Fruit fly (Drosophila melanogaster) whole organism, embryonic: ENCODE results near the gene Nulp1.

Experiments
- Adf1 ChIP-seq: fragments of 200-800 bp; sonication (Bioruptor generic); IDR thresholded peaks from 2 replicates; pipeline ENCODE4 v1.3.6; 2022; ENCODE audit warnings: missing biosample characterization, missing genetic modification characterization
- CG13287 ChIP-seq: fragments of 200-800 bp; sonication (Bioruptor generic); IDR thresholded peaks from 2 replicates; pipeline ENCODE4 v1.3.6; 2022; ENCODE audit warnings: missing biosample characterization, missing genetic modification characterization; ENCODE audit not compliant: partially characterized antibody
- CG14965 ChIP-seq: fragments of 200-800 bp; sonication (Bioruptor generic); optimal IDR thresholded peaks from 2 replicates; lab custom pipeline; 2016; ENCODE audit warnings: missing biosample characterization, missing genetic modification characterization, borderline replicate concordance
- CG1602 ChIP-seq: fragments of 200-800 bp; sonication (Bioruptor generic); optimal IDR thresholded peaks from 3 replicates; lab custom pipeline; 2016; ENCODE audit warnings: missing biosample characterization, missing genetic modification characterization
- CG16815 ChIP-seq: fragments of 200-800 bp; sonication (Bioruptor generic); optimal IDR thresholded peaks from 3 replicates; lab custom pipeline; 2017; ENCODE audit warnings: missing biosample characterization, mild to moderate bottlenecking, missing genetic modification characterization
- CG17328 ChIP-seq: fragments of 200-800 bp; sonication (Bioruptor generic); IDR thresholded peaks from 2 replicates; pipeline ENCODE4 v1.3.6; 2022; ENCODE audit warnings: missing biosample characterization, missing genetic modification characterization
- CG17361 ChIP-seq: fragments of 200-800 bp; sonication (Bioruptor generic); IDR thresholded peaks from 3 replicates; pipeline ENCODE4 v1.3.6; 2022; ENCODE audit warnings: missing biosample characterization, missing genetic modification characterization
- CG31224 ChIP-seq: fragments of 200-800 bp; sonication (Bioruptor generic); IDR thresholded peaks from 2 replicates; pipeline ENCODE4 v1.3.6; 2022; ENCODE audit warnings: missing biosample characterization, missing genetic modification characterization
- CG32772 ChIP-seq: fragments of 200-800 bp; sonication (Bioruptor generic); IDR thresholded peaks from 2 replicates; pipeline ENCODE4 v1.3.6; 2022; ENCODE audit warnings: missing biosample characterization, missing genetic modification characterization
- CG3407 ChIP-seq: fragments of 200-800 bp; sonication (Bioruptor generic); optimal IDR thresholded peaks from 2 replicates; lab custom pipeline; 2018; ENCODE audit warnings: missing biosample characterization, mild to moderate bottlenecking, missing genetic modification characterization
- CG42726 ChIP-seq: fragments of 200-800 bp; sonication (Bioruptor generic); IDR thresholded peaks from 2 replicates; pipeline ENCODE4 v1.3.6; 2022; ENCODE audit warnings: missing biosample characterization, missing genetic modification characterization; ENCODE audit not compliant: partially characterized antibody
- CG4617 ChIP-seq: fragments of 200-800 bp; sonication (Bioruptor generic); optimal IDR thresholded peaks from 3 replicates; lab custom pipeline; 2016; ENCODE audit warnings: missing biosample characterization, missing genetic modification characterization, borderline replicate concordance
- CG5953 ChIP-seq: fragments of 200-800 bp; sonication (Bioruptor generic); IDR thresholded peaks from 2 replicates; pipeline ENCODE4 v1.3.6; 2022; ENCODE audit warnings: missing biosample characterization, missing genetic modification characterization
- CG7745 ChIP-seq: fragments of 200-800 bp; sonication (Bioruptor generic); optimal IDR thresholded peaks from 2 replicates; lab custom pipeline; 2018; ENCODE audit warnings: missing biosample characterization, mild to moderate bottlenecking, missing genetic modification characterization, moderate library complexity
- CG7987 ChIP-seq: fragments of 200-800 bp; sonication (Bioruptor generic); optimal IDR thresholded peaks from 2 replicates; lab custom pipeline; 2018; ENCODE audit warnings: missing biosample characterization, mild to moderate bottlenecking, missing genetic modification characterization, moderate library complexity
- CG8478 ChIP-seq: fragments of >200 bp; optimal IDR thresholded peaks from 2 replicates; lab custom pipeline; 2018
- Dbx ChIP-seq: fragments of 200-800 bp; sonication (Bioruptor generic); IDR thresholded peaks from 3 replicates; pipeline ENCODE4 v1.3.6; 2022; ENCODE audit warnings: missing biosample characterization, missing genetic modification characterization
- Dek ChIP-seq: fragments of 200-800 bp; sonication (Bioruptor generic); optimal IDR thresholded peaks from 3 replicates; lab custom pipeline; 2019; ENCODE audit warnings: missing biosample characterization, mild to moderate bottlenecking, missing genetic modification characterization, moderate library complexity
- Drgx ChIP-seq: fragments of 200-800 bp; sonication (Bioruptor generic); IDR thresholded peaks from 2 replicates; pipeline ENCODE4 v1.3.6; 2022; ENCODE audit warnings: missing biosample characterization, missing genetic modification characterization
- Fer2 ChIP-seq: fragments of 200-800 bp; sonication (Bioruptor generic); optimal IDR thresholded peaks from 2 replicates; lab custom pipeline; 2018; ENCODE audit warnings: missing biosample characterization, mild to moderate bottlenecking, missing genetic modification characterization, moderate library complexity
- Gug ChIP-seq: fragments of 200-800 bp; sonication (Bioruptor generic); IDR thresholded peaks from 4 replicates; pipeline ENCODE4 v1.3.6; 2022; ENCODE audit warnings: missing biosample characterization, missing genetic modification characterization
- H15 ChIP-seq: fragments of 200-800 bp; sonication (Bioruptor generic); IDR thresholded peaks from 3 replicates; pipeline ENCODE4 v1.3.6; 2022; ENCODE audit warnings: missing biosample characterization, missing genetic modification characterization
- HLH4C ChIP-seq: fragments of 200-800 bp; sonication (Bioruptor generic); IDR thresholded peaks from 3 replicates; pipeline ENCODE4 v1.3.6; 2022; ENCODE audit warnings: missing biosample characterization, missing genetic modification characterization; ENCODE audit not compliant: partially characterized antibody
- HLH54F ChIP-seq: fragments of 200-800 bp; sonication (Bioruptor generic); optimal IDR thresholded peaks from 3 replicates; lab custom pipeline; 2016; ENCODE audit warnings: missing biosample characterization, missing genetic modification characterization
- Hr78 ChIP-seq, 2 experiments: fragments of 200-800 bp in 1 of 2; fragments of >200 bp in 1 of 2; sonication (Bioruptor generic) in 1 of 2; optimal IDR thresholded peaks; 2 replicates each; lab custom pipeline; 2017 to 2019; ENCODE audit warnings: missing biosample characterization in 2 of 2, missing genetic modification characterization in 2 of 2, mild to moderate bottlenecking in 1 of 2, moderate library complexity in 1 of 2
- Hsf ChIP-seq: fragments of 200-800 bp; sonication (Bioruptor generic); optimal IDR thresholded peaks from 3 replicates; lab custom pipeline; 2016; ENCODE audit warnings: missing biosample characterization, missing genetic modification characterization
- Med ChIP-seq: fragments of 200-800 bp; sonication (Bioruptor generic); peaks from one replicate; lab custom pipeline; 2016; ENCODE audit warnings: missing biosample characterization, missing genetic modification characterization, mild to moderate bottlenecking, inconsistent platforms, moderate library complexity
- Pdp1 ChIP-seq, 2 experiments: fragments of 200-800 bp; sonication (Bioruptor generic); optimal IDR thresholded peaks; 3 replicates each; lab custom pipeline; 2016; ENCODE audit warnings: missing biosample characterization in 2 of 2, missing genetic modification characterization in 2 of 2, mild to moderate bottlenecking in 1 of 2, moderate library complexity in 1 of 2
- Spps ChIP-seq: fragments of 200-800 bp; sonication (Bioruptor generic); optimal IDR thresholded peaks from 2 replicates; lab custom pipeline; 2018; ENCODE audit warnings: missing biosample characterization, mild to moderate bottlenecking, missing genetic modification characterization
- Sry-δ ChIP-seq: fragments of 200-800 bp; sonication (Bioruptor generic); optimal IDR thresholded peaks from 2 replicates; lab custom pipeline; 2016; ENCODE audit warnings: missing biosample characterization, missing genetic modification characterization
- Stat92E ChIP-seq, 3 experiments: fragments of >200 bp in 2 of 3; fragments of 200-800 bp in 1 of 3; sonication (Bioruptor generic) in 1 of 3; optimal IDR thresholded peaks; 2 replicates each; lab custom pipeline; 2017 to 2019; ENCODE audit warnings: missing biosample characterization in 3 of 3, missing genetic modification characterization in 3 of 3, mild to moderate bottlenecking in 1 of 3, moderate library complexity in 1 of 3
- YL-1 ChIP-seq: fragments of 200-800 bp; sonication (Bioruptor generic); optimal IDR thresholded peaks from 3 replicates; lab custom pipeline; 2017; ENCODE audit warnings: missing biosample characterization, mild to moderate bottlenecking, missing genetic modification characterization
- btn ChIP-seq: fragments of 200-800 bp; sonication (Bioruptor generic); optimal IDR thresholded peaks from 2 replicates; lab custom pipeline; 2016; ENCODE audit warnings: missing biosample characterization, missing genetic modification characterization
- cad ChIP-seq: fragments of >200 bp; optimal IDR thresholded peaks from 2 replicates; lab custom pipeline; 2017; ENCODE audit warnings: missing biosample characterization, missing genetic modification characterization
- chinmo ChIP-seq: fragments of 200-800 bp; sonication (Bioruptor generic); IDR thresholded peaks from 4 replicates; pipeline ENCODE4 v1.3.6; 2022; ENCODE audit warnings: missing biosample characterization, missing genetic modification characterization; ENCODE audit not compliant: partially characterized antibody
- dimm ChIP-seq: fragments of 200-800 bp; sonication (Bioruptor generic); IDR thresholded peaks from 2 replicates; pipeline ENCODE4 v1.3.6; 2022; ENCODE audit warnings: missing biosample characterization, missing genetic modification characterization
- fd64A ChIP-seq: fragments of 200-800 bp; sonication (Bioruptor generic); optimal IDR thresholded peaks from 3 replicates; lab custom pipeline; 2018; ENCODE audit warnings: missing biosample characterization, mild to moderate bottlenecking, missing genetic modification characterization
- gt ChIP-seq: fragments of 200-800 bp; sonication (Bioruptor generic); IDR thresholded peaks from 2 replicates; pipeline ENCODE4 v1.3.6; 2022; ENCODE audit warnings: missing biosample characterization, missing genetic modification characterization
- klu ChIP-seq: fragments of 200-800 bp; sonication (Bioruptor generic); IDR thresholded peaks from 2 replicates; pipeline ENCODE4 v1.3.6; 2022; ENCODE audit warnings: missing biosample characterization, missing genetic modification characterization
- onecut ChIP-seq: fragments of 200-800 bp; sonication (Bioruptor generic); IDR thresholded peaks from 2 replicates; pipeline ENCODE4 v1.3.6; 2022; ENCODE audit warnings: missing biosample characterization, missing genetic modification characterization
- p53 ChIP-seq: fragments of 200-800 bp; sonication (Bioruptor generic); optimal IDR thresholded peaks from 2 replicates; lab custom pipeline; 2016; ENCODE audit warnings: missing biosample characterization, missing genetic modification characterization
- pb ChIP-seq: fragments of 200-800 bp; sonication (Bioruptor generic); optimal IDR thresholded peaks from 3 replicates; lab custom pipeline; 2016; ENCODE audit warnings: missing biosample characterization, missing genetic modification characterization
- pita ChIP-seq: fragments of 200-800 bp; sonication (Bioruptor generic); optimal IDR thresholded peaks from 2 replicates; lab custom pipeline; 2017; ENCODE audit warnings: missing biosample characterization, mild to moderate bottlenecking, missing genetic modification characterization
- pzg ChIP-seq: fragments of 200-800 bp; sonication (Bioruptor generic); optimal IDR thresholded peaks from 3 replicates; lab custom pipeline; 2018; ENCODE audit warnings: missing biosample characterization, mild to moderate bottlenecking, missing genetic modification characterization, moderate library complexity
- ro ChIP-seq: fragments of 200-800 bp; sonication (Bioruptor generic); IDR thresholded peaks from 2 replicates; pipeline ENCODE4 v1.3.6; 2022; ENCODE audit warnings: missing biosample characterization, missing genetic modification characterization
- sima ChIP-seq: fragments of 200-800 bp; sonication (Bioruptor generic); optimal IDR thresholded peaks from 2 replicates; lab custom pipeline; 2016; ENCODE audit warnings: missing biosample characterization, missing genetic modification characterization
- tio ChIP-seq: fragments of 200-800 bp; sonication (Bioruptor generic); optimal IDR thresholded peaks from 2 replicates; lab custom pipeline; 2017; ENCODE audit warnings: missing biosample characterization, missing genetic modification characterization, inconsistent platforms
- wek ChIP-seq: fragments of 200-800 bp; sonication (Bioruptor generic); optimal IDR thresholded peaks from 3 replicates; lab custom pipeline; 2018; ENCODE audit warnings: missing biosample characterization, mild to moderate bottlenecking, missing genetic modification characterization, moderate library complexity
- wor ChIP-seq: fragments of 200-800 bp; sonication (Bioruptor generic); IDR thresholded peaks from 2 replicates; pipeline ENCODE4 v1.3.6; 2022; ENCODE audit warnings: missing biosample characterization, missing genetic modification characterization

The Nulp1 gene

DNA sequence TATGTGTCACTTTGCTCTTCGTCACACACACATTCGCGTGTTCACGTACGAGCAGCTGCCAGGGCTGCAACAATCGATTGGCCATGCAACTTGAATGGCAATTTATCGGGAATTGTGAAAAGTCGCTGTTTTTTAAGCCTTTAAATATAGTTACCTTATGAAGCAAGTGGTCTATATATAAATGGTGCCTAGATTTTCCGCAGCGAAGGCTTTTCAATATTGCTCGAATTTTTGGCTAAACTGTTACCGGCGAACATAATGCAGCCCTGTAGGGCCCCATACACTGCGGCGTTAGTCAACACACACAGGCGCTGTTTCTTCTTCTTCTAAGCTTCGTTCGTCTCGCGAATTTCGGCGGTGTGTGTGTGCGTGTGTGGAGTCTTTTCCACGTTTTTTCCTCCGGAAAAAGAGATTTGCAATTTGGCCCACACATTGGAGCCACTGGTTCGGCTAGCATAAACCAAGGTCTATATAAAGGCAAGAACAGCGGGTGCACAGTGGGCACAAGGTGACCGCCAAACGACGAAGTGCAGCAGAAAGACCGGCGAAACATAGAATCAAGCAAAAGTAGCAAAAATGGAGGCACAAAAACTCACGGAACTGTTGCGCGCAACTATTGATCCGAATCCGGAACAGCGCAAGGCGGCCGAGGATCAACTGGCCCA, 5.8 kb downstream of the Nulp1 start, which contains the start of the genes Arp3 and msk (continued):
- TF ChIP-seq CG17361 (GFP tag; lab: Robert Waterston, UW) (peak; percentile 74), tio (no peak), Dbx (GFP tag; lab: Robert Waterston, UW) (peak; percentile 87), dimm (no peak), CG16815 (GFP tag; lab: Kevin White, UChicago) (peak; percentile 74), pb (peak; percentile 80), CG8478 (lab: Kevin White, UChicago) (peak; percentile 60), CG7987 (GFP tag; lab: Kevin White, UChicago) (peak; percentile 60), Dek (tag; lab: Kevin White, UChicago) (peak; percentile 64), HLH54F (GFP tag; lab: Kevin White, UChicago) (peak; percentile 91), Adf1 (GFP tag; lab: Robert Waterston, UW) (peak; percentile 48), pita (GFP tag; lab: Kevin White, UChicago) (no peak), Fer2 (peak; percentile 76), CG4617 (GFP tag; lab: Kevin White, UChicago) (peak; percentile 91), sima (GFP tag; lab: Kevin White, UChicago) (peak; percentile 41), CG42726 (no peak), pzg (GFP tag; lab: Kevin White, UChicago) (peak; percentile 96), Pdp1 (GFP tag; optimal IDR thresholded peaks at IDR 0.05; lab: Kevin White, UChicago) (peak; percentile 86 to 91), YL-1 (GFP tag; lab: Kevin White, UChicago) (peak; percentile 95), CG31224 (peak; percentile 58; the same call in 1 of the 2 replicates), Med (peak; percentile 99), ro (GFP tag; lab: Robert Waterston, UW) (peak; percentile 28; the same call in 1 of the 2 replicates), CG14965 (no peak), CG1602 (GFP tag; lab: Kevin White, UChicago) (peak; percentile 76), Spps (tag; lab: Kevin White, UChicago) (no peak), Stat92E (GFP tag; optimal IDR thresholded peaks at IDR 0.05; lab: Kevin White, UChicago) (peak in 1 of 3 experiments; percentile 59), onecut (peak; percentile 64), CG3407 (GFP tag; lab: Kevin White, UChicago) (no peak), wek (no peak), CG7745 (no peak), Hsf (GFP tag; lab: Kevin White, UChicago) (peak; percentile 86), Sry-δ (GFP tag; lab: Kevin White, UChicago) (peak; percentile 81), Gug (GFP tag; lab: Robert Waterston, UW) (peak; percentile 86), gt (GFP tag; lab: Robert Waterston, UW) (0 out of 2 replicates have a peak, but pooled peaks have one; percentile 11), p53 (GFP tag; lab: Kevin White, UChicago) (peak; percentile 91), CG17328 (GFP tag; lab: Robert Waterston, UW) (peak; percentile 47), wor (GFP tag; lab: Robert Waterston, UW) (no peak), CG13287 (GFP tag; lab: Robert Waterston, UW) (peak; percentile 68), klu (GFP tag; lab: Robert Waterston, UW) (peak; percentile 43; the same call in 1 of the 2 replicates), HLH4C (GFP tag; lab: Robert Waterston, UW) (peak; percentile 55; the same call in 1 of the 3 replicates), CG32772 (GFP tag; lab: Robert Waterston, UW) (peak; percentile 72), CG5953 (GFP tag; lab: Robert Waterston, UW) (no peak), btn (GFP tag; lab: Kevin White, UChicago) (peak; percentile 59), fd64A (GFP tag; lab: Kevin White, UChicago) (no peak), cad (GFP tag; lab: Kevin White, UChicago) (no peak), Hr78 (GFP tag; optimal IDR thresholded peaks at IDR 0.05; lab: Kevin White, UChicago) (no peak), H15 (GFP tag; lab: Robert Waterston, UW) (peak; percentile 74; the same call in 2 of the 3 replicates), Drgx (no peak; the same call in 1 of the 2 replicates), chinmo (GFP tag; lab: Robert Waterston, UW) (no peak)
